Worm (Caenorhabditis elegans) whole organism, L3 larva: ENCODE results near the gene F41G3.21.

Experiments used
- aly-2 ChIP-seq: fragments of 150-350 bp; optimal IDR thresholded peaks from 2 replicates; lab custom pipeline; 2014; ENCODE audit warnings: missing biosample characterization, missing genetic modification characterization
- ceh-28 ChIP-seq: fragments of 150-350 bp; optimal IDR thresholded peaks from 2 replicates; lab custom pipeline; 2014; ENCODE audit warnings: missing biosample characterization, missing genetic modification reagents, missing genetic modification characterization
- daf-12 ChIP-seq: fragments of 150-350 bp; optimal IDR thresholded peaks from 2 replicates; lab custom pipeline; 2014; ENCODE audit warnings: missing biosample characterization, missing genetic modification reagents, missing genetic modification characterization
- egl-27 ChIP-seq: sonication (generic microtip); optimal IDR thresholded peaks from 4 replicates; lab custom pipeline; 2017; ENCODE audit warnings: missing biosample characterization, missing genetic modification reagents, missing genetic modification characterization
- egl-5 ChIP-seq: fragments of 150-350 bp; optimal IDR thresholded peaks from 2 replicates; lab custom pipeline; 2017; ENCODE audit warnings: missing biosample characterization, missing genetic modification reagents, missing genetic modification characterization, inconsistent platforms
- elt-2 ChIP-seq: sonication (generic microtip); optimal IDR thresholded peaks from 2 replicates; lab custom pipeline; 2016; ENCODE audit warnings: missing genetic modification reagents, mild to moderate bottlenecking, missing genetic modification characterization, missing compliant biosample characterization
- elt-3 ChIP-seq, 3 experiments: fragments of 150-350 bp in 1 of 3; sonication (generic microtip) in 2 of 3; optimal IDR thresholded peaks; 2 replicates in 2 of 3; 4 replicates in 1 of 3; lab custom pipeline; 2014 to 2017; ENCODE audit warnings: missing biosample characterization in 3 of 3, missing genetic modification characterization in 3 of 3
- eor-1 ChIP-seq, 2 experiments: fragments of 150-350 bp; optimal IDR thresholded peaks; 2 replicates each; lab custom pipeline; 2014 to 2018; ENCODE audit warnings: missing biosample characterization in 2 of 2, missing genetic modification characterization in 2 of 2
- fkh-2 ChIP-seq: fragments of 150-350 bp; optimal IDR thresholded peaks from 2 replicates; lab custom pipeline; 2014; ENCODE audit warnings: missing biosample characterization, missing genetic modification reagents, missing genetic modification characterization
- hmg-11 ChIP-seq: sonication (generic microtip); optimal IDR thresholded peaks from 2 replicates; lab custom pipeline; 2016; ENCODE audit warnings: missing genetic modification characterization, missing compliant biosample characterization
- jun-1 ChIP-seq: fragments of 150-350 bp; optimal IDR thresholded peaks from 2 replicates; lab custom pipeline; 2014; ENCODE audit warnings: missing biosample characterization, missing genetic modification reagents, missing genetic modification characterization
- lin-15B ChIP-seq: fragments of 150-350 bp; optimal IDR thresholded peaks from 2 replicates; lab custom pipeline; 2014; ENCODE audit warnings: missing biosample characterization, missing genetic modification characterization
- lin-39 ChIP-seq: fragments of 150-350 bp; optimal IDR thresholded peaks from 2 replicates; lab custom pipeline; 2018; ENCODE audit warnings: missing biosample characterization, missing genetic modification reagents, missing genetic modification characterization
- lsy-12 ChIP-seq: sonication (generic microtip); optimal IDR thresholded peaks from 2 replicates; lab custom pipeline; 2016; ENCODE audit warnings: mild to moderate bottlenecking, missing genetic modification characterization, missing compliant biosample characterization
- mdl-1 ChIP-seq: fragments of 150-350 bp; optimal IDR thresholded peaks from 2 replicates; lab custom pipeline; 2014; ENCODE audit warnings: missing biosample characterization, missing genetic modification characterization
- nfya-1 ChIP-seq: sonication (generic microtip); optimal IDR thresholded peaks from 2 replicates; lab custom pipeline; 2017; ENCODE audit warnings: missing genetic modification characterization, mild to moderate bottlenecking, missing compliant biosample characterization, antibody characterized with exemption, moderate library complexity; ENCODE audit not compliant: insufficient read depth
- nhr-11 ChIP-seq: fragments of 150-350 bp; optimal IDR thresholded peaks from 2 replicates; lab custom pipeline; 2014; ENCODE audit warnings: missing biosample characterization, missing genetic modification characterization
- nhr-23 ChIP-seq: fragments of 150-350 bp; optimal IDR thresholded peaks from 2 replicates; lab custom pipeline; 2014; ENCODE audit warnings: missing biosample characterization, missing genetic modification reagents, missing genetic modification characterization
- nhr-237 ChIP-seq: fragments of 150-350 bp; optimal IDR thresholded peaks from 2 replicates; lab custom pipeline; 2014; ENCODE audit warnings: missing biosample characterization, missing genetic modification characterization
- nhr-25 ChIP-seq: sonication (generic microtip); optimal IDR thresholded peaks from 2 replicates; lab custom pipeline; 2017; ENCODE audit warnings: missing biosample characterization, missing genetic modification characterization
- nhr-28 ChIP-seq: fragments of 150-350 bp; optimal IDR thresholded peaks from 2 replicates; lab custom pipeline; 2014; ENCODE audit warnings: missing biosample characterization, missing genetic modification characterization
- nhr-43 ChIP-seq: sonication (generic microtip); optimal IDR thresholded peaks from 2 replicates; lab custom pipeline; 2016; ENCODE audit warnings: mild to moderate bottlenecking, missing genetic modification characterization, missing compliant biosample characterization; ENCODE audit not compliant: poor library complexity, severe bottlenecking
- nhr-76 ChIP-seq: fragments of 150-350 bp; sonication (generic microtip); optimal IDR thresholded peaks from 5 replicates; lab custom pipeline; 2014; ENCODE audit warnings: missing biosample characterization, missing genetic modification characterization
- nhr-77 ChIP-seq: fragments of 150-350 bp; optimal IDR thresholded peaks from 2 replicates; lab custom pipeline; 2014; ENCODE audit warnings: missing biosample characterization, missing genetic modification characterization
- pha-4 ChIP-seq: fragments of 150-350 bp; optimal IDR thresholded peaks from 2 replicates; lab custom pipeline; 2014; ENCODE audit warnings: missing biosample characterization, missing genetic modification reagents, missing genetic modification characterization
- pqm-1 ChIP-seq: fragments of 150-350 bp; optimal IDR thresholded peaks from 2 replicates; lab custom pipeline; 2017; ENCODE audit warnings: missing biosample characterization, missing genetic modification characterization, inconsistent platforms
- sea-2 ChIP-seq: fragments of 150-350 bp; sonication (generic microtip); optimal IDR thresholded peaks from 4 replicates; lab custom pipeline; 2014; ENCODE audit warnings: missing biosample characterization, missing genetic modification reagents, missing genetic modification characterization
- skn-1 ChIP-seq: fragments of 150-350 bp; optimal IDR thresholded peaks from 2 replicates; lab custom pipeline; 2014; ENCODE audit warnings: missing biosample characterization, missing genetic modification characterization
- snpc-4 ChIP-seq: fragments of 150-350 bp; optimal IDR thresholded peaks from 2 replicates; lab custom pipeline; 2014; ENCODE audit warnings: missing biosample characterization, missing genetic modification characterization
- unc-39 ChIP-seq: sonication (generic microtip); optimal IDR thresholded peaks from 4 replicates; lab custom pipeline; 2017; ENCODE audit warnings: missing biosample characterization, missing genetic modification characterization
- ztf-11 ChIP-seq: fragments of 150-350 bp; optimal IDR thresholded peaks from 2 replicates; lab custom pipeline; 2014; ENCODE audit warnings: missing biosample characterization, missing genetic modification characterization
- ztf-4 ChIP-seq: fragments of 150-350 bp; optimal IDR thresholded peaks from 2 replicates; lab custom pipeline; 2014; ENCODE audit warnings: missing biosample characterization, missing genetic modification characterization

The F41G3.21 gene

ce11 chrII:6736066-6736465 is 16.7 kb downstream of the F41G3.21 start, which contains the start of gene mrps-18.C:
TSS of gene mrps-18.C (plus strand) at chrII:6736203.
- TF ChIP-seq jun-1 (tag; lab: Kevin White, UChicago) (no peak), elt-2 (tag; lab: Kevin White, UChicago) (no peak), nhr-77 (no peak), egl-5 (tag; lab: Kevin White, UChicago) (no peak), ceh-28 (tag; lab: Kevin White, UChicago) (no peak), nhr-237 (tag; lab: Kevin White, UChicago) (no peak), eor-1 (tag; optimal IDR thresholded peaks at IDR 0.05; lab: Kevin White, UChicago) (no peak), daf-12 (no peak), ztf-11 (no peak), fkh-2 (tag; lab: Kevin White, UChicago) (no peak), snpc-4 (no peak), unc-39 (no peak), nhr-76 (tag; lab: Kevin White, UChicago) (no peak), elt-3 (tag; optimal IDR thresholded peaks at IDR 0.05; lab: Kevin White, UChicago) (no peak), pha-4 (tag; lab: Kevin White, UChicago) (no peak), lsy-12 (no peak), pqm-1 (tag; lab: Kevin White, UChicago) (no peak)

- TF ChIP-seq lsy-12 (peak; percentile 15), egl-27 (no peak), skn-1 (no peak), pha-4 (tag; lab: Kevin White, UChicago) (peak; percentile 93), nfya-1 (peak; percentile 69), nhr-237 (tag; lab: Kevin White, UChicago) (no peak), nhr-11 (tag; lab: Kevin White, UChicago) (no peak), nhr-25 (peak; percentile 54), pqm-1 (tag; lab: Kevin White, UChicago) (peak; percentile 54), nhr-28 (no peak), elt-2 (tag; lab: Kevin White, UChicago) (peak; percentile 27), nhr-23 (tag; lab: Kevin White, UChicago) (peak; percentile 44), nhr-43 (tag; lab: Kevin White, UChicago) (peak; percentile 69), lin-15B (tag; lab: Kevin White, UChicago) (peak; percentile 87), unc-39 (no peak), lin-39 (peak; percentile 17), egl-5 (tag; lab: Kevin White, UChicago) (peak; percentile 21), snpc-4 (peak; percentile 25), ztf-4 (no peak)
Measured at ce11 chrII:6734674-6735073, 18.1 kb downstream of the F41G3.21 start, which contains the start of gene T14B4.3. TSS of gene T14B4.3 (plus strand) at chrII:6734937.

ce11 chrII:6733718-6734117 is 19.0 kb downstream of the F41G3.21 start, which contains the start of gene T14B4.9:
TSS of gene T14B4.9 (minus strand) at chrII:6733818.
- no peak for TF ChIP-seq nhr-77
- no peak for TF ChIP-seq hmg-11 (tag; lab: Kevin White, UChicago)
- TF ChIP-seq nhr-76 (tag; lab: Kevin White, UChicago), result no peak
- no peak for TF ChIP-seq nhr-11 (tag; lab: Kevin White, UChicago)
- TF ChIP-seq sea-2 (GFP tag; lab: Kevin White, UChicago), result no peak
- TF ChIP-seq elt-2 (tag; lab: Kevin White, UChicago), result no peak
- no peak for TF ChIP-seq daf-12
- TF ChIP-seq aly-2, result no peak
- TF ChIP-seq mdl-1 (tag; lab: Kevin White, UChicago), result no peak
- TF ChIP-seq, all 47 proteins: peak for 0

ce11 chrII:6729331-6729730 is 23.4 kb downstream of the F41G3.21 start, which contains the start of gene T14B4.8:
TSS of gene T14B4.8 (minus strand) at chrII:6729390.
- no peak for TF ChIP-seq sea-2 (GFP tag; lab: Kevin White, UChicago)
- no peak for TF ChIP-seq nhr-28
- peak; percentile 21 for TF ChIP-seq hmg-11 (tag; lab: Kevin White, UChicago)
- TF ChIP-seq nfya-1, result peak; percentile 46
- no peak for TF ChIP-seq pqm-1 (tag; lab: Kevin White, UChicago)
- no peak for TF ChIP-seq elt-3 (tag; optimal IDR thresholded peaks at IDR 0.05; lab: Kevin White, UChicago)

ce11 chrII:6726814-6727213 is 25.9 kb downstream of the F41G3.21 start:
- TF ChIP-seq nhr-11 (tag; lab: Kevin White, UChicago) (no peak), egl-5 (tag; lab: Kevin White, UChicago) (peak; percentile 40)
